Fruit fly (Drosophila melanogaster) whole organism, wandering third instar larva: Measurements from ENCODE around the gene Ubc4.

Experiments used
- CrebA ChIP-seq: fragments of 200-800 bp; sonication (Bioruptor generic); optimal IDR thresholded peaks from 2 replicates; lab custom pipeline; 2016; ENCODE audit warnings: missing biosample characterization, mild to moderate bottlenecking, missing genetic modification characterization, borderline replicate concordance
- br ChIP-seq: fragments of 200-800 bp; sonication (Bioruptor generic); optimal IDR thresholded peaks from 2 replicates; lab custom pipeline; 2016; ENCODE audit warnings: missing biosample characterization, missing genetic modification characterization
- fru ChIP-seq: fragments of 200-800 bp; sonication (Bioruptor generic); optimal IDR thresholded peaks from 3 replicates; lab custom pipeline; 2016; ENCODE audit warnings: missing biosample characterization, mild to moderate bottlenecking, missing genetic modification characterization

dm6 chr3L:9677260-9677659, 20.9 kb upstream of the Ubc4 start:
- TF ChIP-seq CrebA (GFP tag; lab: Kevin White, UChicago): no peak
- no peak for TF ChIP-seq fru (GFP tag; lab: Kevin White, UChicago)
- TF ChIP-seq br (GFP tag; lab: Kevin White, UChicago): no peak
